Fruit fly (Drosophila melanogaster) whole organism, pupa: Measurements from ENCODE around the gene Gprk2.

Experiments used
- CG10348 ChIP-seq: fragments of 200-800 bp; sonication (Bioruptor generic); IDR thresholded peaks from 2 replicates; pipeline ENCODE4 v1.3.6; 2022; ENCODE audit warnings: missing biosample characterization, missing genetic modification characterization
- CG13204 ChIP-seq: fragments of 200-800 bp; sonication (Bioruptor generic); optimal IDR thresholded peaks from 2 replicates; lab custom pipeline; 2018; ENCODE audit warnings: missing biosample characterization, mild to moderate bottlenecking, missing genetic modification characterization, moderate library complexity
- CG15710 ChIP-seq: fragments of 200-800 bp; sonication (Bioruptor generic); optimal IDR thresholded peaks from 2 replicates; lab custom pipeline; 2018; ENCODE audit warnings: missing biosample characterization, mild to moderate bottlenecking, missing genetic modification characterization, moderate library complexity
- CG17806 ChIP-seq: fragments of 200-800 bp; sonication (Bioruptor generic); optimal IDR thresholded peaks from 2 replicates; lab custom pipeline; 2018; ENCODE audit warnings: missing biosample characterization, mild to moderate bottlenecking, missing genetic modification characterization, moderate library complexity
- CG32121 ChIP-seq: fragments of 200-800 bp; sonication (Bioruptor generic); IDR thresholded peaks from 2 replicates; pipeline ENCODE4 v1.3.6; 2022; ENCODE audit warnings: missing biosample characterization, missing genetic modification characterization
- CG34367 ChIP-seq: fragments of 200-800 bp; sonication (Bioruptor generic); optimal IDR thresholded peaks from 2 replicates; lab custom pipeline; 2018; ENCODE audit warnings: missing biosample characterization, mild to moderate bottlenecking, missing genetic modification characterization
- CG9948 ChIP-seq: fragments of 200-800 bp; sonication (Bioruptor generic); optimal IDR thresholded peaks from 2 replicates; lab custom pipeline; 2018; ENCODE audit warnings: missing biosample characterization, mild to moderate bottlenecking, missing genetic modification characterization, moderate library complexity
- EcR ChIP-seq: fragments of 200-800 bp; sonication (Bioruptor generic); optimal IDR thresholded peaks from 3 replicates; lab custom pipeline; 2019; ENCODE audit warnings: missing biosample characterization, missing genetic modification characterization, mild to moderate bottlenecking, moderate library complexity, missing genetic modification reagents
- Pif1B ChIP-seq: fragments of 200-800 bp; sonication (Bioruptor generic); optimal IDR thresholded peaks from 3 replicates; lab custom pipeline; 2016; ENCODE audit warnings: missing biosample characterization, missing genetic modification characterization
- Snoo ChIP-seq: fragments of 200-800 bp; sonication (Bioruptor generic); optimal IDR thresholded peaks from 3 replicates; lab custom pipeline; 2017; ENCODE audit warnings: missing biosample characterization, mild to moderate bottlenecking, missing genetic modification characterization, inconsistent platforms
- gl ChIP-seq: fragments of 200-800 bp; sonication (Bioruptor generic); optimal IDR thresholded peaks from 2 replicates; lab custom pipeline; 2018; ENCODE audit warnings: missing biosample characterization, mild to moderate bottlenecking, missing genetic modification characterization
- rn ChIP-seq: fragments of 200-800 bp; sonication (Bioruptor generic); IDR thresholded peaks from 2 replicates; pipeline ENCODE4 v1.3.6; 2022; ENCODE audit warnings: missing biosample characterization, missing genetic modification characterization

DNA sequence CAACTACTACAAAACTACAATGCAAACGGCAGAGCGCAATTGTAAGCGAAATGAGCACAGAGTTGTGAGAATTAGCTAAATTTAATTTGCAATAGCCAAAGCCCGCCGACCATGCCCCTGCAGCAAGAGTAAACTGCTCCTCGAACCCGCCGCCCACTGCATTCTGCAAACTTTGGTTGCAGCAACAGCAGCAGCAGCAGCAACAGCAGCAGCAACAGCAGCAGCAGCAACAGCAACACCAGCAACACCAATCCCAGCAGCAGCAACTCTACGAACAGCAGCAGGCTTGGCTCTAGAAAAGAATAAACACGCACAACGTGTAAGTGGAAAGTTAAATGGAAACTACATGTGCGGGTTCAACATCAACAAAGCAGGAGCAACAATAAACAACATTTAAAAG, 34.8 kb upstream of the Gprk2 start:
- TF ChIP-seq EcR (GFP tag; lab: Kevin White, UChicago) (no peak), CG15710 (no peak), rn (GFP tag; lab: Robert Waterston, UW) (no peak), CG10348 (GFP tag; lab: Robert Waterston, UW) (no peak), Pif1B (GFP tag; lab: Kevin White, UChicago) (no peak), Snoo (tag; lab: Kevin White, UChicago) (no peak), CG34367 (tag; lab: Kevin White, UChicago) (no peak), CG17806 (tag; lab: Kevin White, UChicago) (no peak), gl (tag; lab: Kevin White, UChicago) (no peak), CG9948 (tag; lab: Kevin White, UChicago) (no peak), CG13204 (no peak), CG32121 (GFP tag; lab: Robert Waterston, UW) (no peak)
